Worm (Caenorhabditis elegans) whole organism, young adult: Measurements from ENCODE around the gene F35D2.6.

Source experiments
- F23B12.7 ChIP-seq: sonication (generic microtip); optimal IDR thresholded peaks from 2 replicates; lab custom pipeline; 2017; ENCODE audit warnings: missing genetic modification characterization, mild to moderate bottlenecking, missing compliant biosample characterization, antibody characterized with exemption, moderate library complexity; ENCODE audit not compliant: insufficient read depth
- F39B2.1 ChIP-seq: fragments of 200-800 bp; sonication (Bioruptor generic); IDR thresholded peaks from 2 replicates; pipeline ENCODE4 v1.3.6; 2022; ENCODE audit warnings: missing genetic modification reagents, missing genetic modification characterization, missing compliant biosample characterization
- F57A8.1 ChIP-seq: fragments of 200-800 bp; sonication (Bioruptor generic); optimal IDR thresholded peaks from 2 replicates; lab custom pipeline; 2018; ENCODE audit warnings: mild to moderate bottlenecking, missing genetic modification characterization, moderate library complexity, missing compliant biosample characterization
- K12H6.12 ChIP-seq: fragments of 200-800 bp; sonication (Bioruptor generic); optimal IDR thresholded peaks from 2 replicates; lab custom pipeline; 2018; ENCODE audit warnings: mild to moderate bottlenecking, missing genetic modification characterization, missing compliant biosample characterization
- Y53G8AR.9 ChIP-seq: fragments of 200-800 bp; sonication (Bioruptor generic); conservative IDR thresholded peaks from 2 replicates; pipeline ENCODE4 v1.3.6; 2022; ENCODE audit warnings: missing genetic modification reagents, missing genetic modification characterization, missing compliant biosample characterization
- Y56A3A.18 ChIP-seq: fragments of 200-800 bp; sonication (Bioruptor generic); IDR thresholded peaks from 2 replicates; pipeline ENCODE4 v1.3.6; 2022; ENCODE audit warnings: missing genetic modification reagents, missing genetic modification characterization, missing compliant biosample characterization
- atf-7 ChIP-seq: sonication (generic microtip); optimal IDR thresholded peaks from 2 replicates; lab custom pipeline; 2017; ENCODE audit warnings: mild to moderate bottlenecking, missing genetic modification characterization, missing compliant biosample characterization
- attf-5 ChIP-seq: fragments of 200-800 bp; sonication (Bioruptor generic); optimal IDR thresholded peaks from 2 replicates; lab custom pipeline; 2018; ENCODE audit warnings: mild to moderate bottlenecking, missing genetic modification characterization, missing compliant biosample characterization
- cebp-1 ChIP-seq, 2 experiments: fragments of 200-800 bp in 1 of 2; sonication (Bioruptor generic) in 1 of 2; sonication (generic microtip) in 1 of 2; IDR thresholded peaks in 1 of 2; optimal IDR thresholded peaks in 1 of 2; 2 replicates each; pipeline versions ENCODE4 v1.3.6 to Lab custom; 2017 to 2022; ENCODE audit warnings: missing compliant biosample characterization in 2 of 2, missing genetic modification characterization in 2 of 2, mild to moderate bottlenecking in 1 of 2, missing genetic modification reagents in 1 of 2, moderate library complexity in 1 of 2
- die-1 ChIP-seq: sonication (generic microtip); optimal IDR thresholded peaks from 2 replicates; lab custom pipeline; 2016; ENCODE audit warnings: missing genotype, mild to moderate bottlenecking, missing genetic modification characterization, missing compliant biosample characterization
- dox-1 ChIP-seq: fragments of 200-800 bp; sonication (Bioruptor generic); IDR thresholded peaks from 2 replicates; pipeline ENCODE4 v1.3.6; 2022; ENCODE audit warnings: missing genetic modification reagents, missing genetic modification characterization, missing compliant biosample characterization
- fkh-3 ChIP-seq: sonication (generic microtip); optimal IDR thresholded peaks from 2 replicates; lab custom pipeline; 2016; ENCODE audit warnings: mild to moderate bottlenecking, missing genetic modification characterization, missing compliant biosample characterization
- hmg-1.2 ChIP-seq: fragments of 200-800 bp; sonication (Bioruptor generic); IDR thresholded peaks from 2 replicates; pipeline ENCODE4 v1.3.6; 2022; ENCODE audit warnings: missing genetic modification reagents, missing genetic modification characterization, missing compliant biosample characterization
- hrde-1 ChIP-seq: sonication (generic microtip); optimal IDR thresholded peaks from 2 replicates; lab custom pipeline; 2016; ENCODE audit warnings: missing genetic modification characterization, mild to moderate bottlenecking, missing compliant biosample characterization, moderate library complexity, missing genotype, missing genetic modification reagents, borderline replicate concordance
- lag-1 ChIP-seq: fragments of 200-800 bp; sonication (Bioruptor generic); IDR thresholded peaks from 2 replicates; pipeline ENCODE4 v1.3.6; 2022; ENCODE audit warnings: missing genetic modification reagents, missing genetic modification characterization, missing compliant biosample characterization
- let-607 ChIP-seq, 2 experiments: fragments of 200-800 bp in 1 of 2; sonication (Bioruptor generic) in 1 of 2; sonication (generic microtip) in 1 of 2; optimal IDR thresholded peaks; 2 replicates each; lab custom pipeline; 2016 to 2018; ENCODE audit warnings: mild to moderate bottlenecking in 2 of 2, missing compliant biosample characterization in 2 of 2, missing genetic modification characterization in 2 of 2, moderate library complexity in 2 of 2, missing genotype in 1 of 2
- lin-40 ChIP-seq: sonication (generic microtip); optimal IDR thresholded peaks from 2 replicates; lab custom pipeline; 2016; ENCODE audit warnings: missing genetic modification characterization, mild to moderate bottlenecking, missing compliant biosample characterization, missing genotype, missing genetic modification reagents
- lin-54 ChIP-seq: fragments of 200-800 bp; sonication (Bioruptor generic); optimal IDR thresholded peaks from 2 replicates; lab custom pipeline; 2018; ENCODE audit warnings: mild to moderate bottlenecking, missing genetic modification characterization, missing compliant biosample characterization
- madf-10 ChIP-seq: sonication (generic microtip); optimal IDR thresholded peaks from 2 replicates; lab custom pipeline; 2016; ENCODE audit warnings: mild to moderate bottlenecking, missing genetic modification characterization, missing compliant biosample characterization
- mcd-1 ChIP-seq: fragments of 200-800 bp; sonication (Bioruptor generic); IDR thresholded peaks from 2 replicates; pipeline ENCODE4 v1.3.6; 2022; ENCODE audit warnings: missing genetic modification reagents, missing genetic modification characterization, missing compliant biosample characterization
- mel-28 ChIP-seq: sonication (generic microtip); optimal IDR thresholded peaks from 2 replicates; lab custom pipeline; 2016; ENCODE audit warnings: borderline replicate concordance, mild to moderate bottlenecking, missing genetic modification characterization, missing compliant biosample characterization
- nfya-1 ChIP-seq: sonication (generic microtip); optimal IDR thresholded peaks from 2 replicates; lab custom pipeline; 2017; ENCODE audit warnings: antibody characterized with exemption, missing compliant biosample characterization, missing genetic modification characterization, borderline replicate concordance; ENCODE audit not compliant: insufficient read depth
- nfyb-1 ChIP-seq: fragments of 200-800 bp; sonication (Bioruptor generic); IDR thresholded peaks from 2 replicates; pipeline ENCODE4 v1.3.6; 2022; ENCODE audit warnings: missing genetic modification reagents, missing genetic modification characterization, missing compliant biosample characterization
- nhr-80 ChIP-seq: sonication (generic microtip); optimal IDR thresholded peaks from 2 replicates; lab custom pipeline; 2016; ENCODE audit warnings: missing genetic modification characterization, missing compliant biosample characterization
- nhr-90 ChIP-seq: sonication (generic microtip); optimal IDR thresholded peaks from 2 replicates; lab custom pipeline; 2016; ENCODE audit warnings: missing genotype, mild to moderate bottlenecking, missing genetic modification characterization, missing compliant biosample characterization
- sea-2 ChIP-seq: fragments of 200-800 bp; sonication (Bioruptor generic); IDR thresholded peaks from 2 replicates; pipeline ENCODE4 v1.3.6; 2022; ENCODE audit warnings: missing genetic modification characterization, missing compliant biosample characterization
- snpc-3.4 ChIP-seq: sonication (generic microtip); optimal IDR thresholded peaks from 2 replicates; lab custom pipeline; 2017; ENCODE audit warnings: missing genetic modification characterization, mild to moderate bottlenecking, missing compliant biosample characterization, antibody characterized with exemption, moderate library complexity, missing genotype, missing genetic modification reagents
- tbp1 ChIP-seq: fragments of 200-800 bp; sonication (Bioruptor generic); optimal IDR thresholded peaks from 2 replicates; lab custom pipeline; 2018; ENCODE audit warnings: mild to moderate bottlenecking, missing genetic modification characterization, missing compliant biosample characterization
- unc-62 ChIP-seq: fragments of 150-350 bp; optimal IDR thresholded peaks from 2 replicates; lab custom pipeline; 2014; ENCODE audit warnings: missing biosample characterization, missing genetic modification reagents, missing genetic modification characterization
- zim-3 ChIP-seq: sonication (generic microtip); optimal IDR thresholded peaks from 2 replicates; lab custom pipeline; 2017; ENCODE audit warnings: mild to moderate bottlenecking, missing genetic modification characterization, moderate library complexity, missing compliant biosample characterization
- ztf-28 ChIP-seq: fragments of 200-800 bp; sonication (Bioruptor generic); IDR thresholded peaks from 2 replicates; pipeline ENCODE4 v1.3.6; 2022; ENCODE audit warnings: missing genetic modification reagents, missing genetic modification characterization, missing compliant biosample characterization

The F35D2.6 gene

ce11 chrII:7553806-7554205 lies 23.7 kb upstream of the F35D2.6 start, which contains the start of gene ZK1290.10:
Gene ZK1290.10 (minus strand): TSS chrII:7553906.
- TF ChIP-seq Y56A3A.18 (GFP tag; lab: Robert Waterston, UW) (0 out of 2 replicates have a peak, but pooled peaks have one; percentile 32), F23B12.7 (tag; lab: Kevin White, UChicago) (no peak)

- no peak for TF ChIP-seq cebp-1 (GFP tag; IDR thresholded peaks at IDR 0.05; lab: Robert Waterston, UW)
- TF ChIP-seq cebp-1 (tag; optimal IDR thresholded peaks at IDR 0.05; lab: Kevin White, UChicago): no peak
- no peak for TF ChIP-seq lin-54
- no peak for TF ChIP-seq fkh-3 (tag; lab: Kevin White, UChicago)
- no peak for TF ChIP-seq die-1 (tag; lab: Kevin White, UChicago)
- peak; percentile 10 for TF ChIP-seq attf-5 (GFP tag; lab: Kevin White, UChicago)
- no peak for TF ChIP-seq F39B2.1 (GFP tag; lab: Robert Waterston, UW)
- TF ChIP-seq dox-1: peak; percentile 69
- no peak for TF ChIP-seq lag-1 (GFP tag; lab: Robert Waterston, UW)
- peak; percentile 2 for TF ChIP-seq lin-40
- TF ChIP-seq tbp1: peak; percentile 46
- TF ChIP-seq K12H6.12 (tag; lab: Kevin White, UChicago): no peak
- no peak for TF ChIP-seq hmg-1.2
- TF ChIP-seq Y53G8AR.9 (GFP tag; lab: Robert Waterston, UW): 0 out of 2 replicates have a peak, but pooled peaks have one; percentile 44
- TF ChIP-seq atf-7: peak; percentile 49
- TF ChIP-seq mcd-1 (GFP tag; lab: Robert Waterston, UW): no peak
- peak in 1 of 2 experiments; percentile 31 for TF ChIP-seq let-607 (tag; optimal IDR thresholded peaks at IDR 0.05; lab: Kevin White, UChicago)
- no peak for TF ChIP-seq hrde-1
- no peak for TF ChIP-seq mel-28 (tag; lab: Kevin White, UChicago)
- TF ChIP-seq nfyb-1 (GFP tag; lab: Robert Waterston, UW): 0 out of 2 replicates have a peak, but pooled peaks have one; percentile 13
- peak; percentile 36 for TF ChIP-seq madf-10 (tag; lab: Kevin White, UChicago)
- TF ChIP-seq nhr-80 (tag; lab: Kevin White, UChicago): peak; percentile 97
- peak; percentile 23 for TF ChIP-seq nhr-90 (tag; lab: Kevin White, UChicago)
Measured at ce11 chrII:7554716-7555247, 22.7 kb upstream of the F35D2.6 start.

- TF ChIP-seq snpc-3.4 (tag; lab: Kevin White, UChicago) (no peak), F57A8.1 (no peak), zim-3 (no peak), K12H6.12 (tag; lab: Kevin White, UChicago) (no peak)
- TF ChIP-seq, all 124 proteins: peak for 0
Measured at ce11 chrII:7555454-7555853, 22.1 kb upstream of the F35D2.6 start, which contains the start of gene ZK1290.14. Gene ZK1290.14 (minus strand): TSS chrII:7555592.

- TF ChIP-seq nhr-80 (tag; lab: Kevin White, UChicago) (peak; percentile 89), lin-40 (no peak), sea-2 (GFP tag; lab: Robert Waterston, UW) (no peak), mcd-1 (GFP tag; lab: Robert Waterston, UW) (no peak), unc-62 (GFP tag; lab: Kevin White, UChicago) (peak; percentile 21), ztf-28 (no peak), nfya-1 (tag; lab: Kevin White, UChicago) (no peak)
Measured at ce11 chrII:7557981-7558380, 19.5 kb upstream of the F35D2.6 start.
